Worm (Caenorhabditis elegans) whole organism, L3 larva: Measurements from ENCODE around the gene hmg-4.

Source experiments
- ama-1 ChIP-seq: fragments of 150-350 bp; optimal IDR thresholded peaks from 2 replicates; lab custom pipeline; 2018
- elt-1 ChIP-seq: fragments of 150-350 bp; optimal IDR thresholded peaks from 2 replicates; lab custom pipeline; 2014; ENCODE audit warnings: missing biosample characterization, missing genetic modification characterization
- elt-2 ChIP-seq: sonication (generic microtip); optimal IDR thresholded peaks from 2 replicates; lab custom pipeline; 2016; ENCODE audit warnings: missing genetic modification reagents, mild to moderate bottlenecking, missing genetic modification characterization, missing compliant biosample characterization
- jun-1 ChIP-seq: fragments of 150-350 bp; optimal IDR thresholded peaks from 2 replicates; lab custom pipeline; 2014; ENCODE audit warnings: missing biosample characterization, missing genetic modification reagents, missing genetic modification characterization

ce11 chrIII:7365602-7366001, 15.8 kb downstream of the hmg-4 start, which contains the start of gene F08F8.11:
- no peak for TF ChIP-seq elt-2 (tag; lab: Kevin White, UChicago)
- no peak for TF ChIP-seq ama-1 (lab: Kevin White, UChicago)
- no peak for TF ChIP-seq elt-1
- no peak for TF ChIP-seq jun-1 (tag; lab: Kevin White, UChicago)
